Worm (Caenorhabditis elegans) whole organism, L1 larva: ENCODE measurements around the gene ZK662.2.

ENCODE experiments used
- blmp-1 ChIP-seq: fragments of 150-350 bp; optimal IDR thresholded peaks from 2 replicates; lab custom pipeline; 2014; ENCODE audit warnings: missing biosample characterization, missing genetic modification characterization
- egl-27 ChIP-seq, 2 experiments: fragments of 150-350 bp in 1 of 2; sonication (generic microtip); optimal IDR thresholded peaks; 3 replicates each; lab custom pipeline; 2017 to 2018; ENCODE audit warnings: missing biosample characterization in 2 of 2, missing genetic modification characterization in 2 of 2, missing genetic modification reagents in 2 of 2
- fkh-10 ChIP-seq: sonication (generic microtip); optimal IDR thresholded peaks from 2 replicates; lab custom pipeline; 2017; ENCODE audit warnings: missing biosample characterization, missing genetic modification reagents, missing genetic modification characterization
- nhr-28 ChIP-seq: fragments of 150-350 bp; optimal IDR thresholded peaks from 2 replicates; lab custom pipeline; 2014; ENCODE audit warnings: missing biosample characterization, missing genetic modification characterization

ce11 chrX:15666169-15666811 lies 30.2 kb upstream of the ZK662.2 start, which contains the start of gene pcdr-1:
- TF ChIP-seq fkh-10 (GFP tag; lab: Kevin White, UChicago), result no peak
- no peak for TF ChIP-seq blmp-1 (tag; lab: Kevin White, UChicago)
- no peak for TF ChIP-seq nhr-28
- no peak for TF ChIP-seq egl-27 (tag; optimal IDR thresholded peaks at IDR 0.05; lab: Kevin White, UChicago)
